Fruit fly (Drosophila melanogaster) whole organism, embryonic: ENCODE results near the gene CG12096.

Experiments
- Ada2b ChIP-seq: fragments of 200-800 bp; sonication (Bioruptor generic); IDR thresholded peaks from 2 replicates; pipeline ENCODE4 v1.3.6; 2022; ENCODE audit warnings: missing biosample characterization, missing genetic modification characterization
- B-H1 ChIP-seq: fragments of 200-800 bp; sonication (Bioruptor generic); IDR thresholded peaks from 3 replicates; pipeline ENCODE4 v1.3.6; 2022; ENCODE audit warnings: missing biosample characterization, missing genetic modification characterization
- CG10543 ChIP-seq: fragments of 200-800 bp; sonication (Bioruptor generic); optimal IDR thresholded peaks from 3 replicates; lab custom pipeline; 2017; ENCODE audit warnings: missing biosample characterization, mild to moderate bottlenecking, missing genetic modification characterization, moderate library complexity
- CG11398 ChIP-seq: fragments of 200-800 bp; sonication (Bioruptor generic); optimal IDR thresholded peaks from 2 replicates; lab custom pipeline; 2016; ENCODE audit warnings: missing biosample characterization, missing genetic modification characterization
- CG11723 ChIP-seq: fragments of 200-800 bp; sonication (Bioruptor generic); optimal IDR thresholded peaks from 2 replicates; lab custom pipeline; 2017; ENCODE audit warnings: missing biosample characterization, mild to moderate bottlenecking, missing genetic modification characterization
- CG13624 ChIP-seq: fragments of 200-800 bp; sonication (Bioruptor generic); optimal IDR thresholded peaks from 2 replicates; lab custom pipeline; 2016; ENCODE audit warnings: missing biosample characterization, missing genetic modification characterization
- CG13894 ChIP-seq: fragments of 200-800 bp; sonication (Bioruptor generic); optimal IDR thresholded peaks from 3 replicates; lab custom pipeline; 2018; ENCODE audit warnings: missing biosample characterization, mild to moderate bottlenecking, missing genetic modification characterization, moderate library complexity
- CG14441 ChIP-seq: fragments of 200-800 bp; sonication (Bioruptor generic); IDR thresholded peaks from 2 replicates; pipeline ENCODE4 v1.3.6; 2022; ENCODE audit warnings: missing biosample characterization, missing genetic modification characterization
- CG15514 ChIP-seq: fragments of 200-800 bp; sonication (Bioruptor generic); optimal IDR thresholded peaks from 3 replicates; lab custom pipeline; 2017; ENCODE audit warnings: missing biosample characterization, missing genetic modification characterization, mild to moderate bottlenecking, moderate library complexity, missing genetic modification reagents
- CG1647 ChIP-seq: fragments of 200-800 bp; sonication (Bioruptor generic); optimal IDR thresholded peaks from 3 replicates; lab custom pipeline; 2016; ENCODE audit warnings: missing biosample characterization, missing genetic modification characterization
- CG17328 ChIP-seq: fragments of 200-800 bp; sonication (Bioruptor generic); IDR thresholded peaks from 2 replicates; pipeline ENCODE4 v1.3.6; 2022; ENCODE audit warnings: missing biosample characterization, missing genetic modification characterization
- CG30403 ChIP-seq: fragments of 200-800 bp; sonication (Bioruptor generic); optimal IDR thresholded peaks from 3 replicates; lab custom pipeline; 2016; ENCODE audit warnings: missing biosample characterization, missing genetic modification characterization
- CG32767 ChIP-seq: fragments of 200-800 bp; sonication (Bioruptor generic); IDR thresholded peaks from 2 replicates; pipeline ENCODE4 v1.3.6; 2022; ENCODE audit warnings: missing biosample characterization, missing genetic modification characterization
- CG33557 ChIP-seq: fragments of 200-800 bp; sonication (Bioruptor generic); optimal IDR thresholded peaks from 2 replicates; lab custom pipeline; 2019; ENCODE audit warnings: missing biosample characterization, mild to moderate bottlenecking, missing genetic modification characterization, moderate library complexity
- CG3847 ChIP-seq: fragments of 200-800 bp; sonication (Bioruptor generic); IDR thresholded peaks from 2 replicates; pipeline ENCODE4 v1.3.6; 2022; ENCODE audit warnings: missing biosample characterization, missing genetic modification characterization
- CG4707 ChIP-seq: fragments of 200-800 bp; sonication (Bioruptor generic); optimal IDR thresholded peaks from 2 replicates; lab custom pipeline; 2018; ENCODE audit warnings: missing biosample characterization, mild to moderate bottlenecking, missing genetic modification characterization, moderate library complexity
- CG5953 ChIP-seq: fragments of 200-800 bp; sonication (Bioruptor generic); IDR thresholded peaks from 2 replicates; pipeline ENCODE4 v1.3.6; 2022; ENCODE audit warnings: missing biosample characterization, missing genetic modification characterization
- CG8944 ChIP-seq: fragments of 200-800 bp; sonication (Bioruptor generic); optimal IDR thresholded peaks from 3 replicates; lab custom pipeline; 2016; ENCODE audit warnings: missing biosample characterization, missing genetic modification characterization
- CG9817 ChIP-seq: fragments of 200-800 bp; sonication (Bioruptor generic); optimal IDR thresholded peaks from 2 replicates; lab custom pipeline; 2018; ENCODE audit warnings: missing biosample characterization, mild to moderate bottlenecking, missing genetic modification characterization, moderate library complexity
- CG9932 ChIP-seq: fragments of 200-800 bp; sonication (Bioruptor generic); IDR thresholded peaks from 2 replicates; pipeline ENCODE4 v1.3.6; 2022; ENCODE audit warnings: missing biosample characterization, missing genetic modification characterization
- CrebB ChIP-seq: fragments of 200-800 bp; sonication (Bioruptor generic); optimal IDR thresholded peaks from 3 replicates; lab custom pipeline; 2018; ENCODE audit warnings: missing biosample characterization, mild to moderate bottlenecking, missing genetic modification characterization
- Doc3 ChIP-seq: fragments of 200-800 bp; sonication (Bioruptor generic); IDR thresholded peaks from 3 replicates; pipeline ENCODE4 v1.3.6; 2022; ENCODE audit warnings: missing biosample characterization, missing genetic modification characterization; ENCODE audit not compliant: partially characterized antibody
- Dref ChIP-seq: fragments of 200-800 bp; sonication (Bioruptor generic); IDR thresholded peaks from 2 replicates; pipeline ENCODE4 v1.3.6; 2022; ENCODE audit warnings: missing biosample characterization, missing genetic modification characterization
- Gsc ChIP-seq: fragments of 200-800 bp; sonication (Bioruptor generic); IDR thresholded peaks from 2 replicates; pipeline ENCODE4 v1.3.6; 2022; ENCODE audit warnings: missing biosample characterization, missing genetic modification characterization
- HLHmδ ChIP-seq: fragments of 200-800 bp; sonication (Bioruptor generic); optimal IDR thresholded peaks from 2 replicates; lab custom pipeline; 2018; ENCODE audit warnings: missing biosample characterization, mild to moderate bottlenecking, missing genetic modification characterization, moderate library complexity
- MBD-R2 ChIP-seq: fragments of 200-800 bp; sonication (Bioruptor generic); IDR thresholded peaks from 2 replicates; pipeline ENCODE4 v1.3.6; 2022; ENCODE audit warnings: missing biosample characterization, missing genetic modification characterization
- NC2β ChIP-seq: fragments of 200-800 bp; sonication (Bioruptor generic); optimal IDR thresholded peaks from 2 replicates; lab custom pipeline; 2016; ENCODE audit warnings: missing biosample characterization, missing genetic modification characterization
- NfI ChIP-seq: fragments of 200-800 bp; sonication (Bioruptor generic); optimal IDR thresholded peaks from 3 replicates; lab custom pipeline; 2018; ENCODE audit warnings: missing biosample characterization, mild to moderate bottlenecking, missing genetic modification characterization, moderate library complexity
- Ptx1 ChIP-seq: fragments of 200-800 bp; sonication (Bioruptor generic); IDR thresholded peaks from 2 replicates; pipeline ENCODE4 v1.3.6; 2022; ENCODE audit warnings: missing biosample characterization, missing genetic modification characterization
- Side ChIP-seq: fragments of 200-800 bp; sonication (Bioruptor generic); optimal IDR thresholded peaks from 2 replicates; lab custom pipeline; 2016; ENCODE audit warnings: missing biosample characterization, missing genetic modification characterization
- Tbp ChIP-seq: fragments of >200 bp; optimal IDR thresholded peaks from 2 replicates; lab custom pipeline; 2018; ENCODE audit warnings: missing biosample characterization, missing genetic modification characterization
- ac ChIP-seq: fragments of 200-800 bp; sonication (Bioruptor generic); optimal IDR thresholded peaks from 3 replicates; lab custom pipeline; 2017; ENCODE audit warnings: missing biosample characterization, mild to moderate bottlenecking, missing genetic modification characterization
- esg ChIP-seq: fragments of 200-800 bp; sonication (Bioruptor generic); conservative IDR thresholded peaks from 2 replicates; pipeline ENCODE4 v1.3.6; 2022; ENCODE audit warnings: missing biosample characterization, missing genetic modification characterization
- fd96Cb ChIP-seq: fragments of 200-800 bp; sonication (Bioruptor generic); optimal IDR thresholded peaks from 2 replicates; lab custom pipeline; 2018; ENCODE audit warnings: missing biosample characterization, mild to moderate bottlenecking, missing genetic modification characterization, moderate library complexity
- gcm ChIP-seq: fragments of 200-800 bp; sonication (Bioruptor generic); optimal IDR thresholded peaks from 2 replicates; lab custom pipeline; 2019; ENCODE audit warnings: missing biosample characterization, mild to moderate bottlenecking, missing genetic modification characterization, moderate library complexity
- gfzf ChIP-seq: fragments of 200-800 bp; sonication (Bioruptor generic); optimal IDR thresholded peaks from 2 replicates; lab custom pipeline; 2016; ENCODE audit warnings: missing biosample characterization, mild to moderate bottlenecking, missing genetic modification characterization, moderate library complexity
- grau ChIP-seq: fragments of 200-800 bp; optimal IDR thresholded peaks from 3 replicates; lab custom pipeline; 2019; ENCODE audit warnings: missing biosample characterization, mild to moderate bottlenecking, missing genetic modification characterization, moderate library complexity
- gsb-n ChIP-seq: fragments of 200-800 bp; sonication (Bioruptor generic); optimal IDR thresholded peaks from 3 replicates; lab custom pipeline; 2018; ENCODE audit warnings: missing biosample characterization, mild to moderate bottlenecking, missing genetic modification characterization
- kah ChIP-seq: fragments of 200-800 bp; sonication (Bioruptor generic); optimal IDR thresholded peaks from 2 replicates; lab custom pipeline; 2018; ENCODE audit warnings: missing biosample characterization, mild to moderate bottlenecking, missing genetic modification characterization
- pzg ChIP-seq: fragments of 200-800 bp; sonication (Bioruptor generic); optimal IDR thresholded peaks from 3 replicates; lab custom pipeline; 2018; ENCODE audit warnings: missing biosample characterization, mild to moderate bottlenecking, missing genetic modification characterization, moderate library complexity
- repo ChIP-seq: fragments of 200-800 bp; sonication (Bioruptor generic); optimal IDR thresholded peaks from 2 replicates; lab custom pipeline; 2016; ENCODE audit warnings: missing biosample characterization, missing genetic modification characterization
- sisA ChIP-seq: fragments of 200-800 bp; sonication (Bioruptor generic); IDR thresholded peaks from 2 replicates; pipeline ENCODE4 v1.3.6; 2022; ENCODE audit warnings: missing biosample characterization, missing genetic modification characterization
- tna ChIP-seq: fragments of 200-800 bp; sonication (Bioruptor generic); IDR thresholded peaks from 2 replicates; pipeline ENCODE4 v1.3.6; 2022; ENCODE audit warnings: missing biosample characterization, missing genetic modification characterization; ENCODE audit not compliant: partially characterized antibody
- twi ChIP-seq: fragments of 200-800 bp; optimal IDR thresholded peaks from 2 replicates; lab custom pipeline; 2019; ENCODE audit warnings: missing biosample characterization, mild to moderate bottlenecking, missing genetic modification characterization, moderate library complexity
- tx ChIP-seq: fragments of 200-800 bp; sonication (Bioruptor generic); optimal IDR thresholded peaks from 2 replicates; lab custom pipeline; 2016; ENCODE audit warnings: missing biosample characterization, missing genetic modification characterization
- vnd ChIP-seq: fragments of 200-800 bp; sonication (Bioruptor generic); IDR thresholded peaks from 3 replicates; pipeline ENCODE4 v1.3.6; 2022; ENCODE audit warnings: missing biosample characterization, missing genetic modification characterization; ENCODE audit not compliant: partially characterized antibody
- wek ChIP-seq: fragments of 200-800 bp; sonication (Bioruptor generic); optimal IDR thresholded peaks from 3 replicates; lab custom pipeline; 2018; ENCODE audit warnings: missing biosample characterization, mild to moderate bottlenecking, missing genetic modification characterization, moderate library complexity
- wor ChIP-seq: fragments of 200-800 bp; sonication (Bioruptor generic); IDR thresholded peaks from 2 replicates; pipeline ENCODE4 v1.3.6; 2022; ENCODE audit warnings: missing biosample characterization, missing genetic modification characterization
- zen2 ChIP-seq: fragments of 200-800 bp; sonication (Bioruptor generic); IDR thresholded peaks from 3 replicates; pipeline ENCODE4 v1.3.6; 2022; ENCODE audit warnings: missing biosample characterization, missing genetic modification characterization; ENCODE audit not compliant: partially characterized antibody

The CG12096 gene

DNA sequence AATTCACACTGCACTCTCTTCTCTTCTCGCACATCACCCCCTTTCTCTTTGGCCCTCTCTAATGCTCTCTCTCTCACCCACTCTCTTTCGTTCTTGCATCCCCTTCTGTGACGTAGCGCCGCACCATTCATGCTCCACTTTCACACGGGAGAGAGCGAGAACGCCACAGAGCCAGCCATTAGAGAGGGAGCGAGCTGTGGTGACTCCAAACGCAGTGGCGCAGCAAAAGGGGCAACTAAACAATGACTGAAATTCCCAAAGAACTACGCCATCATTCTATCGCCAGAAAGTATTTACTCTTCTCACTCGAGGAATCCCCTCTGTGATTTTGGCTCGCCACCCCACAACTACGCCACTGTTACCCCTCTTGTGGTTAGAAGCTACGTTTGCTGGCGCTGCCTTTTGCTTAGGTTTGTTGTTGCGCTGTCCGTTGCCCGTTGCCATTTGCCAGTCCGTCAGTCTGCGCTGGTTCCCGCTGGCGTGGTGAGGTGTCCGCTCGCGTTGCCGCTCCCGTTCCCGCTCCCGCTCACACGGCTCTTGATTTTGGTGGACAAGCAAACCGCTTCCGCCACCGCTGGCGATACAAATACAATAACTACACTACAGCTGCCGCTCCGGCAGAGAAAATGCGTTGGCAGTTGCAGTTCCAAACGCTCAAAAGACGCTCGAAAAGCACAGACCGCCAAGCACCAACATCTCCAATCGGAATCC is 28.2 kb upstream of the CG12096 start (continued):
- TF ChIP-seq ac (peak; percentile 89), CG10543 (peak; percentile 99), vnd (no peak), CG9817 (tag; lab: Kevin White, UChicago) (peak; percentile 99), CG13894 (tag; lab: Kevin White, UChicago) (peak; percentile 99), MBD-R2 (peak; percentile 100), CG1647 (GFP tag; lab: Kevin White, UChicago) (peak; percentile 98), Tbp (GFP tag; lab: Kevin White, UChicago) (no peak), B-H1 (GFP tag; lab: Robert Waterston, UW) (peak; percentile 99), grau (tag; lab: Kevin White, UChicago) (peak; percentile 98), CG5953 (GFP tag; lab: Robert Waterston, UW) (peak; percentile 99), fd96Cb (tag; lab: Kevin White, UChicago) (peak; percentile 97), pzg (GFP tag; lab: Kevin White, UChicago) (peak; percentile 63), Ptx1 (peak; percentile 99), kah (GFP tag; lab: Kevin White, UChicago) (peak; percentile 96), esg (peak; percentile 99), CG11723 (GFP tag; lab: Kevin White, UChicago) (peak; percentile 99), Ada2b (GFP tag; lab: Robert Waterston, UW) (peak; percentile 99), zen2 (GFP tag; lab: Robert Waterston, UW) (no peak), repo (peak; percentile 99), sisA (peak; percentile 99), CG13624 (GFP tag; lab: Kevin White, UChicago) (peak; percentile 99), CG17328 (GFP tag; lab: Robert Waterston, UW) (peak; percentile 99), Dref (GFP tag; lab: Robert Waterston, UW) (peak; percentile 58), CG32767 (peak; percentile 98), NC2β (peak; percentile 98), wor (peak; percentile 97), tx (GFP tag; lab: Kevin White, UChicago) (peak; percentile 99), Side (peak; percentile 99), Doc3 (GFP tag; lab: Robert Waterston, UW) (no peak), gfzf (GFP tag; lab: Kevin White, UChicago) (peak; percentile 35), CG3847 (GFP tag; lab: Robert Waterston, UW) (peak; percentile 99), CG30403 (GFP tag; lab: Kevin White, UChicago) (peak; percentile 99), CG4707 (peak; percentile 94), CG14441 (GFP tag; lab: Robert Waterston, UW) (peak; percentile 99), gsb-n (tag; lab: Kevin White, UChicago) (peak; percentile 95), CG9932 (GFP tag; lab: Robert Waterston, UW) (peak; percentile 100), CrebB (tag; lab: Kevin White, UChicago) (peak; percentile 98), Gsc (GFP tag; lab: Robert Waterston, UW) (peak; percentile 97), NfI (GFP tag; lab: Kevin White, UChicago) (peak; percentile 99), HLHmδ (peak; percentile 58), tna (GFP tag; lab: Robert Waterston, UW) (peak; percentile 37; the same call in 1 of the 2 replicates), CG15514 (GFP tag; lab: Kevin White, UChicago) (peak; percentile 96), twi (tag; lab: Kevin White, UChicago) (peak; percentile 92), CG8944 (GFP tag; lab: Kevin White, UChicago) (peak; percentile 99), gcm (GFP tag; lab: Kevin White, UChicago) (peak; percentile 97), CG11398 (GFP tag; lab: Kevin White, UChicago) (peak; percentile 99), wek (GFP tag; lab: Kevin White, UChicago) (peak; percentile 96), CG33557 (peak; percentile 93)
